Fruit fly (Drosophila melanogaster): ENCODE data around the gene CG2218.

Gene CG2218

DNA sequence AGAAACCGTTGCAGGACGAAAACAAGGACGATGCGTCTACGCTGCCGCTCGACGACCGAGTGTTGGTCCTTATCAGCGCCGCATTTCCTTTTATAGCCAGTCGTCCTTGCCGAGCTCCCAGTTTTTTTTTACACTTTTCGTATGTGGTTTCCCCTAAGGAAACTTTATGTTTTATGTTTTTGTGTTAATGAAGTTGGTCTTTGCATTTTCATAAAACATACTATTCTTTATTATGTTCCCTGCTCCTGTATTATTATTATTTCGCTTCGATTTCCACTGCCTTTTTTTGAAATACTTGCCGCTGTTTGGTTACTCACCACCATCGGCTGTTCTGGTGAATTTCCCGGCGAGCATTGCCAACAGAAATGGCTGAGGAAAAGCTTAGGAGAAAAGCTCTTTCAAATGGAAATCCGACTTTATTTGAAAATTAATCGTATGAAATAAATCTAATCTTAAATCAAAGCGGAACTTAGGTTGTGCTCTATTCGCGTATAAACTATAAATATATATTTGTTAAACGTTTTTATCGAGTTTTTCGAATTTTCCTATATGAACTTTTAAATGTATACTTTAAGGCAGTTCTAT lies 15.6 kb upstream of the CG2218 start, which contains the start of gene CG15537:
CG15537 (minus strand) TSS at position 51 of the 585 bp plus-strand sequence.
- TF ChIP-seq CG11617 (GFP tag; optimal IDR thresholded peaks at IDR 0.05) (no peak), ovo (GFP tag; optimal IDR thresholded peaks at IDR 0.05) (no peak), Mnt (GFP tag; optimal IDR thresholded peaks at IDR 0.05) (no peak), cnc (optimal IDR thresholded peaks at IDR 0.05) (no peak), kay (GFP tag; ENCODE audit: borderline replicate concordance) (peak; percentile 86)

DNA sequence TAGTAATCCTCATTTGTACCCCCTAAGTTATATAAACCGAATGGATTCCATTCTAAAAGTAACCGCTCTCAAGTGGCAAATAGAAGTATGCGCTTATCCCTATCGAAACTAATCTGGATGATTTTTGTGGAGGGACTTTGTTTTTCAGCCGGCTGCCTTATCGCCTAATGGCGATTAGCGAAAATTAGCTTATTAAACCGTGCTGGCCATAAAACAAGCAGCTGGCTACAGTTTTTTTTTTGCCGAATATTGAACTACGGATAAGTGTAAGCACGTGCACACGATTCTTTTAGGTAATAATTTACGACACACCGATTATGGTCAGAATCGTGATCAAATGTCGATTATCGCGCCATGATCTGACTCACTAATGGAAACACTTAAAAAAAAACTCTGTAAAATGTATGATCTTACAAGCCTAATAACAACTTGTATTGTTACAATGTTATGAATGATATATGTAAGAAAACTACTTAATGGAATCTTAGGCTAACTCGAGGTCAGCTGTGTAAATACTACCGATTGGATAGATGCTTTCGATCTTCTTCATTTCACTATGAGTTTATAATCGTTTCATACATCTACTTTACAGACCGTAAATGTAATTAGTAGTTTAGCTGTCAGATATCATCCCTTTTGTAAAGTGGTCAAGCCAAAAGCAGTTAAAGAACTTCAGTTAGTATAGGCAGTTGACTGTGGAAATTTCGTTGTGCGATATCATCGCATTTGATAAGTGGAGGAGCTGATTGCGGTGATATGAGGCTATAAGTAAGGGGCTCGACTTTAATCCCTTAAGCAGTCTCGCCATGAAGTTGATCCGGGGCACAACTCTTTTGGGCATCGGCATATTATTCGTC lies 3.4 kb upstream of the CG2218 start, which contains the start of gene CG15534:
CG15534 (plus strand) TSS at position 807 of the 857 bp plus-strand sequence.
- no peak for TF ChIP-seq CG1620 (GFP tag; optimal IDR thresholded peaks at IDR 0.05)
- no peak for TF ChIP-seq bab1 (GFP tag; optimal IDR thresholded peaks at IDR 0.05)
- no peak for TF ChIP-seq tj (GFP tag; optimal IDR thresholded peaks at IDR 0.05)
- TF ChIP-seq CG7045 (GFP tag; optimal IDR thresholded peaks at IDR 0.05) = no peak
- no peak for TF ChIP-seq Mnt (GFP tag; optimal IDR thresholded peaks at IDR 0.05)
- no peak for TF ChIP-seq CG11617 (GFP tag; optimal IDR thresholded peaks at IDR 0.05)
- no peak for TF ChIP-seq CG33017 (tag; optimal IDR thresholded peaks at IDR 0.05)

DNA sequence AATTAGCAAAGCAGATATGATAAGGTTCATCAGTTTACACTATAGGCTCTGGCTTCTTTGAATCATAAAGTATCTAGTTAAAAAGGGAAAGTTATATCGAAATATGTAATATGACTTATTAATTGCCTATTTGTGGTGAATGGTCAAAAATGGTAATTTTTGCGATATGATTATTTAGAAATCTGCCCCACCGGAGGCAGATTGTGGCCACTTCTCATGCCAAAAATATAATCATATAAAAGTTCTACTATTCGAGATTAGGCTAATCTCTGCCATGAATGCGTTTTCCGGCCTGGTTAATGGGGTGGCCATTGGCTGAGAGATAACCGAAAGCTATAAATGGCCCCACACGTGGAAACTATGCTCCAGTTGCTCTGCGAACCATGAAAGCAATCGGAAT lies 383 bp upstream of the CG2218 start, which contains the start of gene CG15533:
CG15533 (plus strand) TSS at position 362 of the 400 bp plus-strand sequence.
- no peak for TF ChIP-seq CG5204 (GFP tag; optimal IDR thresholded peaks at IDR 0.05)
- TF ChIP-seq CG33017 (tag; optimal IDR thresholded peaks at IDR 0.05) = no peak
- TF ChIP-seq CG1620 (GFP tag; optimal IDR thresholded peaks at IDR 0.05) = no peak
- no peak for TF ChIP-seq bab1 (GFP tag; optimal IDR thresholded peaks at IDR 0.05)
- TF ChIP-seq CG14711 (tag; optimal IDR thresholded peaks at IDR 0.05) = no peak
- no peak for TF ChIP-seq Mnt (GFP tag; optimal IDR thresholded peaks at IDR 0.05)
- TF ChIP-seq pad (GFP tag; optimal IDR thresholded peaks at IDR 0.05) = no peak
- no peak for TF ChIP-seq Hr96 (GFP tag; optimal IDR thresholded peaks at IDR 0.05)
- no peak for TF ChIP-seq cic (GFP tag; optimal IDR thresholded peaks at IDR 0.05)
- no peak for TF ChIP-seq ovo (GFP tag; optimal IDR thresholded peaks at IDR 0.05)
- TF ChIP-seq Crg-1 (GFP tag; optimal IDR thresholded peaks at IDR 0.05) = no peak
- no peak for TF ChIP-seq CG7101 (tag; optimal IDR thresholded peaks at IDR 0.05)
- no peak for TF ChIP-seq CG7045 (GFP tag; optimal IDR thresholded peaks at IDR 0.05)
- no peak for TF ChIP-seq CG12768 (GFP tag; optimal IDR thresholded peaks at IDR 0.05)
- no peak for TF ChIP-seq CG11617 (GFP tag; optimal IDR thresholded peaks at IDR 0.05)

DNA sequence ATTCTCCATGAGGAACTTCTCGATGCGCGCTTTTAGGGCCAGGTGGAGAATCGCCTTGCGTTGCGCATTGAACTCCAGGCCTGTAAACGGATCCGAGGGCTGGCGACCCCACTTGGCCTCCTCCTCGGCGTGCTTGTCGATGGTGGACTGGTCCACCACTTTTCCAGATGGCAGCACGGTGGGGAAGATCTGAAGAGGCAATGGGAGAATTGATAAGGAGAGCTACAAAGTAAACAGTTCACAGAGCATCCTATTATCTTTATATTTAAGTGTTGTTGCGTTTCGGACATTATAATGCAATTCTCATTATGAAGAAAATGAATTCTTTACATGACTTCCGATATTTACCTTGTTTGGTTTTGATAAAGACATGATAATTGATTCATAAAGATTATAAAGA lies 1.4 kb downstream of the CG2218 start:
- TF ChIP-seq pad (GFP tag; optimal IDR thresholded peaks at IDR 0.05) (no peak), CG5204 (GFP tag; optimal IDR thresholded peaks at IDR 0.05) (no peak)

DNA sequence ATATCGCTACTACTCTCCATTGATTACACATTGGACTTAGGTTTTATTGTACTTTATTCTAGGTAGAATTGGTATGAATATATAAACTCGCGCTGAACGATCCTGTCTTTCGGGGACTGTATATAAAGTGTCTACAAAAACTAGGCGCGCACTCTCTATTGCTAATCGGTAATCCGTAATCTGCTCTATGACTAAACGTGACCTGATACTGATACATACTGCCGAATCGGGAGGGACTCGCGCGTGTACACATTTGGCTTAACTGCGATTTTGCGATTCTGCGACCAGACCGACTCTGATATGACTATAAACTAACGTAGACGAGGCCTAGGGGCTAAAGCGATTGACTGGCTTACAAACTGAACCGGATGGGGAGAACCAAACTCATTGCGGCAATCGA lies 2.5 kb downstream of the CG2218 start:
- no peak for TF ChIP-seq cic (GFP tag; optimal IDR thresholded peaks at IDR 0.05)
- TF ChIP-seq Hr96 (GFP tag; optimal IDR thresholded peaks at IDR 0.05) = no peak
- no peak for TF ChIP-seq Mnt (GFP tag; optimal IDR thresholded peaks at IDR 0.05)
- TF ChIP-seq CG12768 (GFP tag; optimal IDR thresholded peaks at IDR 0.05) = peak; percentile 16
- no peak for TF ChIP-seq tj (GFP tag; optimal IDR thresholded peaks at IDR 0.05)
- TF ChIP-seq CG1620 (GFP tag; optimal IDR thresholded peaks at IDR 0.05) = no peak
- TF ChIP-seq CG11617 (GFP tag; optimal IDR thresholded peaks at IDR 0.05) = no peak
- TF ChIP-seq CG7101 (tag; optimal IDR thresholded peaks at IDR 0.05) = no peak
- TF ChIP-seq cnc (optimal IDR thresholded peaks at IDR 0.05) = no peak

DNA sequence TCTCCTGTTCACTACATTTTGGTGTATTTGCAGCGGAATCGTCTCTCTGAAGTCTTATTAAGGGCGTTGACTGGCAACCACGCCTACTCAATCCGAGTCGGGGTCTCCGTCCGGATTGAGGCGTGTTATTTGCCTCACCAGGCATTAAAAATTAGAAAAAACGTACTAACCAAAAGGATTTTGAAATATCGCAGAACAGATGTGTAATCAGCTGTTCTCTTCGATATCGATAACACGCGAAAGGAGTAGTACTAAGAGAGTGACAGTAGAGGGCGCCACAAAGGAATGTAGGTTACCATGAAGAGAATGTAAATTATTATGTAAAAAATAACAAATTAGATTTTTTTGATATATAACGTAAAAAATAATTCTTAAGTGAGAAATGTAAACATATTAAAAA lies 3.1 kb downstream of the CG2218 start, which contains the start of gene CG15536:
CG15536 (minus strand) TSS at position 170 of the 400 bp plus-strand sequence.
- TF ChIP-seq bab1 (GFP tag; optimal IDR thresholded peaks at IDR 0.05) (peak; percentile 19), CG7045 (GFP tag; optimal IDR thresholded peaks at IDR 0.05) (no peak), CG14711 (tag; optimal IDR thresholded peaks at IDR 0.05) (no peak), tj (GFP tag; optimal IDR thresholded peaks at IDR 0.05) (no peak)

DNA sequence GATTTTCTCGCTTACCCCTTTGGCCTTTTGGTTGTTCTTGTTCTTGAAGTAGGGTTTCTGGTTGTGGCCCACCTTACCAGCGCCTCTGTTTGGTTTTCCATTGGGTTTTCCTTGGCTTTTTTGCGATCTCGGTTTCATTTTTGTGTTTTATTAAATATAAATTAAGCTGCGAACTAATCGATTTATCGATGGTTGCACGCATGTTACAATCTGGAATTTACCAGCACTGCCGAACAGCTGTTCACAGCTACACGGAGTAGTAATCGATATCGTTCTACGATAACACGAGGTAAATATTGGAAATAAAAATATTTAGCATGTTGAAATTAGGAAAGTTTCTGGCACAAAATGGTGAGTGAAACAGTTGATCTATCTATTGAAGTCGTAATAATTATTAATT lies 4.4 kb downstream of the CG2218 start, which contains the start of the genes CG15535 and mRpS18C:
CG15535 (minus strand) TSS at position 235 of the 400 bp plus-strand sequence.
mRpS18C (plus strand) TSS at position 280 of the 400 bp plus-strand sequence.
- TF ChIP-seq cic (GFP tag; optimal IDR thresholded peaks at IDR 0.05) (peak; percentile 23), toe (GFP tag; optimal IDR thresholded peaks at IDR 0.05) (peak; percentile 43), ovo (GFP tag; optimal IDR thresholded peaks at IDR 0.05) (no peak), Clk (GFP tag; optimal IDR thresholded peaks at IDR 0.05) (peak; percentile 21), CG7101 (tag; optimal IDR thresholded peaks at IDR 0.05) (peak; percentile 50), CG1620 (GFP tag; optimal IDR thresholded peaks at IDR 0.05) (no peak), Mnt (GFP tag; optimal IDR thresholded peaks at IDR 0.05) (peak; percentile 90), Hr96 (GFP tag; optimal IDR thresholded peaks at IDR 0.05) (no peak), Crg-1 (GFP tag; optimal IDR thresholded peaks at IDR 0.05) (no peak), pad (GFP tag; optimal IDR thresholded peaks at IDR 0.05) (peak; percentile 25), CG7045 (GFP tag; optimal IDR thresholded peaks at IDR 0.05) (no peak), tj (GFP tag; optimal IDR thresholded peaks at IDR 0.05) (no peak), CG11617 (GFP tag; optimal IDR thresholded peaks at IDR 0.05) (peak; percentile 36), cnc (optimal IDR thresholded peaks at IDR 0.05) (no peak), CG14711 (tag; optimal IDR thresholded peaks at IDR 0.05) (no peak), CG33017 (tag; optimal IDR thresholded peaks at IDR 0.05) (no peak), CG5204 (GFP tag; optimal IDR thresholded peaks at IDR 0.05) (peak; percentile 41), kay (GFP tag; ENCODE audit: borderline replicate concordance) (peak; percentile 92), bab1 (GFP tag; optimal IDR thresholded peaks at IDR 0.05) (peak; percentile 46), CG12768 (GFP tag; optimal IDR thresholded peaks at IDR 0.05) (no peak)
